Fruit fly (Drosophila melanogaster) whole organism, embryonic: ENCODE data around the gene CG17930.

Source experiments
- Aef1 ChIP-seq: fragments of 200-800 bp; sonication (Bioruptor generic); IDR thresholded peaks from 3 replicates; pipeline ENCODE4 v1.3.6; 2022; ENCODE audit warnings: missing biosample characterization, missing genetic modification characterization
- B-H1 ChIP-seq: fragments of 200-800 bp; sonication (Bioruptor generic); IDR thresholded peaks from 3 replicates; pipeline ENCODE4 v1.3.6; 2022; ENCODE audit warnings: missing biosample characterization, missing genetic modification characterization
- B-H2 ChIP-seq: fragments of 200-800 bp; sonication (Bioruptor generic); optimal IDR thresholded peaks from 2 replicates; lab custom pipeline; 2018; ENCODE audit warnings: missing biosample characterization, mild to moderate bottlenecking, missing genetic modification characterization
- BtbVII ChIP-seq: fragments of 200-800 bp; sonication (Bioruptor generic); optimal IDR thresholded peaks from 3 replicates; lab custom pipeline; 2017; ENCODE audit warnings: missing biosample characterization, mild to moderate bottlenecking, missing genetic modification characterization
- CG11696 ChIP-seq: fragments of 200-800 bp; sonication (Bioruptor generic); IDR thresholded peaks from 2 replicates; pipeline ENCODE4 v1.3.6; 2022; ENCODE audit warnings: missing biosample characterization, missing genetic modification characterization
- CG12769 ChIP-seq: fragments of 200-800 bp; sonication (Bioruptor generic); optimal IDR thresholded peaks from 2 replicates; lab custom pipeline; 2019; ENCODE audit warnings: missing biosample characterization, mild to moderate bottlenecking, missing genetic modification characterization, moderate library complexity
- CG13624 ChIP-seq: fragments of 200-800 bp; sonication (Bioruptor generic); optimal IDR thresholded peaks from 2 replicates; lab custom pipeline; 2016; ENCODE audit warnings: missing biosample characterization, missing genetic modification characterization
- CG15011 ChIP-seq: fragments of 200-800 bp; sonication (Bioruptor generic); optimal IDR thresholded peaks from 3 replicates; lab custom pipeline; 2018; ENCODE audit warnings: missing biosample characterization, mild to moderate bottlenecking, missing genetic modification characterization
- CG17829 ChIP-seq: fragments of 200-800 bp; optimal IDR thresholded peaks from 2 replicates; lab custom pipeline; 2019; ENCODE audit warnings: missing biosample characterization, mild to moderate bottlenecking, missing genetic modification characterization, moderate library complexity
- CG18619 ChIP-seq: fragments of 200-800 bp; sonication (Bioruptor generic); optimal IDR thresholded peaks from 3 replicates; lab custom pipeline; 2017; ENCODE audit warnings: missing biosample characterization, mild to moderate bottlenecking, missing genetic modification characterization
- CG30403 ChIP-seq: fragments of 200-800 bp; sonication (Bioruptor generic); optimal IDR thresholded peaks from 3 replicates; lab custom pipeline; 2016; ENCODE audit warnings: missing biosample characterization, missing genetic modification characterization
- CG3281 ChIP-seq: fragments of 200-800 bp; sonication (Bioruptor generic); optimal IDR thresholded peaks from 3 replicates; lab custom pipeline; 2017; ENCODE audit warnings: missing biosample characterization, mild to moderate bottlenecking, missing genetic modification characterization
- CG34376 ChIP-seq: fragments of 200-800 bp; sonication (Bioruptor generic); optimal IDR thresholded peaks from 2 replicates; lab custom pipeline; 2018; ENCODE audit warnings: missing biosample characterization, mild to moderate bottlenecking, missing genetic modification characterization
- CG34422 ChIP-seq: fragments of 200-800 bp; sonication (Bioruptor generic); IDR thresholded peaks from 3 replicates; pipeline ENCODE4 v1.3.6; 2022; ENCODE audit warnings: missing biosample characterization, missing genetic modification characterization
- CG7786 ChIP-seq: fragments of 200-800 bp; sonication (Bioruptor generic); optimal IDR thresholded peaks from 2 replicates; lab custom pipeline; 2016; ENCODE audit warnings: missing biosample characterization, missing genetic modification characterization
- CG8089 ChIP-seq: fragments of 200-800 bp; sonication (Bioruptor generic); optimal IDR thresholded peaks from 3 replicates; lab custom pipeline; 2016; ENCODE audit warnings: missing biosample characterization, missing genetic modification characterization
- CG8944 ChIP-seq: fragments of 200-800 bp; sonication (Bioruptor generic); optimal IDR thresholded peaks from 3 replicates; lab custom pipeline; 2016; ENCODE audit warnings: missing biosample characterization, missing genetic modification characterization
- CG9817 ChIP-seq: fragments of 200-800 bp; sonication (Bioruptor generic); optimal IDR thresholded peaks from 2 replicates; lab custom pipeline; 2018; ENCODE audit warnings: missing biosample characterization, mild to moderate bottlenecking, missing genetic modification characterization, moderate library complexity
- CG9932 ChIP-seq: fragments of 200-800 bp; sonication (Bioruptor generic); IDR thresholded peaks from 2 replicates; pipeline ENCODE4 v1.3.6; 2022; ENCODE audit warnings: missing biosample characterization, missing genetic modification characterization
- Dbx ChIP-seq: fragments of 200-800 bp; sonication (Bioruptor generic); IDR thresholded peaks from 3 replicates; pipeline ENCODE4 v1.3.6; 2022; ENCODE audit warnings: missing biosample characterization, missing genetic modification characterization
- Dek ChIP-seq: fragments of 200-800 bp; sonication (Bioruptor generic); optimal IDR thresholded peaks from 3 replicates; lab custom pipeline; 2019; ENCODE audit warnings: missing biosample characterization, mild to moderate bottlenecking, missing genetic modification characterization, moderate library complexity
- Dref ChIP-seq: fragments of 200-800 bp; sonication (Bioruptor generic); IDR thresholded peaks from 2 replicates; pipeline ENCODE4 v1.3.6; 2022; ENCODE audit warnings: missing biosample characterization, missing genetic modification characterization
- Hr78 ChIP-seq, 2 experiments: fragments of 200-800 bp in 1 of 2; fragments of >200 bp in 1 of 2; sonication (Bioruptor generic) in 1 of 2; optimal IDR thresholded peaks; 2 replicates each; lab custom pipeline; 2017 to 2019; ENCODE audit warnings: missing biosample characterization in 2 of 2, missing genetic modification characterization in 2 of 2, mild to moderate bottlenecking in 1 of 2, moderate library complexity in 1 of 2
- Jarid2 ChIP-seq: fragments of 200-800 bp; sonication (Bioruptor generic); optimal IDR thresholded peaks from 3 replicates; lab custom pipeline; 2017; ENCODE audit warnings: mild to moderate bottlenecking, missing biosample characterization, missing genetic modification reagents, missing genetic modification characterization
- Lhr ChIP-seq: fragments of 200-800 bp; sonication (Bioruptor generic); optimal IDR thresholded peaks from 3 replicates; lab custom pipeline; 2017; ENCODE audit warnings: mild to moderate bottlenecking, missing biosample characterization, missing genetic modification reagents, missing genetic modification characterization
- Mad ChIP-seq: fragments of 200-800 bp; sonication (Bioruptor generic); optimal IDR thresholded peaks from 2 replicates; lab custom pipeline; 2016; ENCODE audit warnings: missing biosample characterization, missing genetic modification characterization
- NC2α ChIP-seq: fragments of 200-800 bp; sonication (Bioruptor generic); optimal IDR thresholded peaks from 2 replicates; lab custom pipeline; 2016; ENCODE audit warnings: missing biosample characterization, missing genetic modification characterization
- NFAT ChIP-seq: fragments of 200-800 bp; sonication (Bioruptor generic); IDR thresholded peaks from 2 replicates; pipeline ENCODE4 v1.3.6; 2022; ENCODE audit warnings: missing biosample characterization, missing genetic modification characterization
- NfI ChIP-seq: fragments of 200-800 bp; sonication (Bioruptor generic); optimal IDR thresholded peaks from 3 replicates; lab custom pipeline; 2018; ENCODE audit warnings: missing biosample characterization, mild to moderate bottlenecking, missing genetic modification characterization, moderate library complexity
- Oaz ChIP-seq: fragments of 200-800 bp; sonication (Bioruptor generic); IDR thresholded peaks from 2 replicates; pipeline ENCODE4 v1.3.6; 2022; ENCODE audit warnings: missing biosample characterization, missing genetic modification characterization
- Opbp ChIP-seq: fragments of 200-800 bp; sonication (Bioruptor generic); IDR thresholded peaks from 3 replicates; pipeline ENCODE4 v1.3.6; 2022; ENCODE audit warnings: missing biosample characterization, missing genetic modification characterization; ENCODE audit not compliant: partially characterized antibody
- Scr ChIP-seq: fragments of 200-800 bp; sonication (Bioruptor generic); IDR thresholded peaks from 2 replicates; pipeline ENCODE4 v1.3.6; 2022; ENCODE audit warnings: missing biosample characterization, missing genetic modification characterization; ENCODE audit not compliant: partially characterized antibody
- TFAM ChIP-seq: fragments of 200-800 bp; sonication (Bioruptor generic); optimal IDR thresholded peaks from 2 replicates; lab custom pipeline; 2017; ENCODE audit warnings: missing biosample characterization, missing genetic modification characterization, inconsistent platforms
- ac ChIP-seq: fragments of 200-800 bp; sonication (Bioruptor generic); optimal IDR thresholded peaks from 3 replicates; lab custom pipeline; 2017; ENCODE audit warnings: missing biosample characterization, mild to moderate bottlenecking, missing genetic modification characterization
- caup ChIP-seq: fragments of 200-800 bp; sonication (Bioruptor generic); optimal IDR thresholded peaks from 3 replicates; lab custom pipeline; 2017; ENCODE audit warnings: missing biosample characterization, mild to moderate bottlenecking, missing genetic modification characterization, moderate library complexity; ENCODE audit not compliant: severe bottlenecking
- chm ChIP-seq: fragments of 200-800 bp; sonication (Bioruptor generic); IDR thresholded peaks from 2 replicates; pipeline ENCODE4 v1.3.6; 2022; ENCODE audit warnings: missing biosample characterization, missing genetic modification characterization
- dan ChIP-seq: fragments of 200-800 bp; sonication (Bioruptor generic); IDR thresholded peaks from 2 replicates; pipeline ENCODE4 v1.3.6; 2022; ENCODE audit warnings: missing biosample characterization, missing genetic modification characterization
- jigr1 ChIP-seq: fragments of 200-800 bp; sonication (Bioruptor generic); IDR thresholded peaks from 3 replicates; pipeline ENCODE4 v1.3.6; 2022; ENCODE audit warnings: missing biosample characterization, missing genetic modification characterization
- jing ChIP-seq: fragments of 200-800 bp; sonication (Bioruptor generic); optimal IDR thresholded peaks from 2 replicates; lab custom pipeline; 2018; ENCODE audit warnings: missing biosample characterization, mild to moderate bottlenecking, missing genetic modification characterization
- jumu ChIP-seq: fragments of 200-800 bp; sonication (Bioruptor generic); optimal IDR thresholded peaks from 3 replicates; lab custom pipeline; 2016; ENCODE audit warnings: missing biosample characterization, missing genetic modification characterization
- kah ChIP-seq: fragments of 200-800 bp; sonication (Bioruptor generic); optimal IDR thresholded peaks from 2 replicates; lab custom pipeline; 2018; ENCODE audit warnings: missing biosample characterization, mild to moderate bottlenecking, missing genetic modification characterization
- klu ChIP-seq: fragments of 200-800 bp; sonication (Bioruptor generic); IDR thresholded peaks from 2 replicates; pipeline ENCODE4 v1.3.6; 2022; ENCODE audit warnings: missing biosample characterization, missing genetic modification characterization
- lab ChIP-seq: fragments of 200-800 bp; sonication (Bioruptor generic); optimal IDR thresholded peaks from 3 replicates; lab custom pipeline; 2017; ENCODE audit warnings: missing biosample characterization, missing genetic modification characterization, mild to moderate bottlenecking, moderate library complexity, missing genetic modification reagents
- pb ChIP-seq: fragments of 200-800 bp; sonication (Bioruptor generic); optimal IDR thresholded peaks from 3 replicates; lab custom pipeline; 2016; ENCODE audit warnings: missing biosample characterization, missing genetic modification characterization
- pho ChIP-seq: fragments of 200-800 bp; sonication (Bioruptor generic); optimal IDR thresholded peaks from 2 replicates; lab custom pipeline; 2016; ENCODE audit warnings: missing biosample characterization, missing genetic modification characterization
- shn ChIP-seq: fragments of 200-800 bp; sonication (Bioruptor generic); optimal IDR thresholded peaks from 3 replicates; lab custom pipeline; 2016; ENCODE audit warnings: missing biosample characterization, missing genetic modification characterization
- slbo ChIP-seq: fragments of 200-800 bp; sonication (Bioruptor generic); IDR thresholded peaks from 2 replicates; pipeline ENCODE4 v1.3.6; 2022; ENCODE audit warnings: missing biosample characterization, missing genetic modification characterization
- ttk ChIP-seq: fragments of 200-800 bp; sonication (Bioruptor generic); IDR thresholded peaks from 2 replicates; pipeline ENCODE4 v2.1.2; 2022; ENCODE audit warnings: missing biosample characterization, missing genetic modification characterization
- tup ChIP-seq: fragments of 200-800 bp; sonication (Bioruptor generic); optimal IDR thresholded peaks from 2 replicates; lab custom pipeline; 2016; ENCODE audit warnings: missing biosample characterization, mild to moderate bottlenecking, missing genetic modification characterization, moderate library complexity
- unpg ChIP-seq: fragments of 200-800 bp; sonication (Bioruptor generic); optimal IDR thresholded peaks from 3 replicates; lab custom pipeline; 2018; ENCODE audit warnings: missing biosample characterization, mild to moderate bottlenecking, missing genetic modification characterization, moderate library complexity

CG17930 gene

dm6 chr3R:16355393-16355943, 27.8 kb downstream of the CG17930 start (continued):
- TF ChIP-seq CG11696 (GFP tag; lab: Robert Waterston, UW), result 0 out of 2 replicates have a peak, but pooled peaks have one; percentile 45
- TF ChIP-seq CG8944 (GFP tag; lab: Kevin White, UChicago), result peak; percentile 26
- peak; percentile 77; the same call in 2 of the 3 replicates for TF ChIP-seq Dbx
- no peak for TF ChIP-seq CG34422
- peak; percentile 65 for TF ChIP-seq CG3281
- TF ChIP-seq kah, result peak; percentile 35
- no peak for TF ChIP-seq B-H1 (GFP tag; lab: Robert Waterston, UW)
- peak; percentile 74 for TF ChIP-seq CG13624 (GFP tag; lab: Kevin White, UChicago)
- no peak for TF ChIP-seq pb (GFP tag; lab: Kevin White, UChicago)
- peak; percentile 39 for TF ChIP-seq CG18619 (GFP tag; lab: Kevin White, UChicago)
- TF ChIP-seq CG8089 (GFP tag; lab: Kevin White, UChicago), result no peak
- peak; percentile 61 for TF ChIP-seq pho
- TF ChIP-seq CG17829 (tag; lab: Kevin White, UChicago), result no peak
- TF ChIP-seq jigr1 (GFP tag; lab: Robert Waterston, UW), result no peak
- TF ChIP-seq shn (GFP tag; lab: Kevin White, UChicago), result peak; percentile 27
- peak; percentile 33 for TF ChIP-seq jumu (GFP tag; lab: Kevin White, UChicago)
- TF ChIP-seq B-H2 (GFP tag; lab: Kevin White, UChicago), result peak; percentile 40
- TF ChIP-seq Oaz (GFP tag; lab: Robert Waterston, UW), result no peak
- TF ChIP-seq ac (GFP tag; lab: Kevin White, UChicago), result no peak
- peak; percentile 73 for TF ChIP-seq lab (GFP tag; lab: Kevin White, UChicago)
- peak; percentile 61 for TF ChIP-seq CG9817 (tag; lab: Kevin White, UChicago)
- peak in 1 of 2 experiments; percentile 5 for TF ChIP-seq Hr78 (GFP tag; optimal IDR thresholded peaks at IDR 0.05; lab: Kevin White, UChicago)
- no peak for TF ChIP-seq Mad (GFP tag; lab: Kevin White, UChicago)
- peak; percentile 89; the same call in 1 of the 2 replicates for TF ChIP-seq NFAT (GFP tag; lab: Robert Waterston, UW)
- TF ChIP-seq caup (GFP tag; lab: Kevin White, UChicago), result peak; percentile 66
- TF ChIP-seq Dek (tag; lab: Kevin White, UChicago), result peak; percentile 44
- peak; percentile 90 for TF ChIP-seq CG34376 (GFP tag; lab: Kevin White, UChicago)
- TF ChIP-seq NfI (GFP tag; lab: Kevin White, UChicago), result peak; percentile 71
- TF ChIP-seq Aef1 (GFP tag; lab: Robert Waterston, UW), result peak; percentile 42; the same call in 1 of the 3 replicates
- no peak for TF ChIP-seq CG15011
- peak; percentile 40; the same call in 1 of the 2 replicates for TF ChIP-seq chm (GFP tag; lab: Robert Waterston, UW)
- peak; percentile 10 for TF ChIP-seq CG30403 (GFP tag; lab: Kevin White, UChicago)
- peak; percentile 37; the same call in 1 of the 2 replicates for TF ChIP-seq Dref (GFP tag; lab: Robert Waterston, UW)
- no peak for TF ChIP-seq TFAM
- 0 out of 2 replicates have a peak, but pooled peaks have one; percentile 41 for TF ChIP-seq klu (GFP tag; lab: Robert Waterston, UW)
- TF ChIP-seq Opbp, result no peak
- TF ChIP-seq ttk (GFP tag; lab: Robert Waterston, UW), result no peak
- TF ChIP-seq BtbVII (GFP tag; lab: Kevin White, UChicago), result peak; percentile 10
- no peak for TF ChIP-seq NC2α
- TF ChIP-seq unpg (GFP tag; lab: Kevin White, UChicago), result peak; percentile 6
- TF ChIP-seq tup (GFP tag; lab: Kevin White, UChicago), result no peak
- TF ChIP-seq Lhr (GFP tag; lab: Kevin White, UChicago), result no peak
- TF ChIP-seq dan (GFP tag; lab: Robert Waterston, UW), result no peak
- peak; percentile 64 for TF ChIP-seq CG7786 (GFP tag; lab: Kevin White, UChicago)
- TF ChIP-seq slbo (GFP tag; lab: Robert Waterston, UW), result peak; percentile 83
- peak; percentile 90 for TF ChIP-seq CG12769 (tag; lab: Kevin White, UChicago)
- TF ChIP-seq Scr (GFP tag; lab: Robert Waterston, UW), result no peak
- TF ChIP-seq CG9932 (GFP tag; lab: Robert Waterston, UW), result peak; percentile 91
- no peak for TF ChIP-seq jing (GFP tag; lab: Kevin White, UChicago)
- TF ChIP-seq Jarid2 (GFP tag; lab: Kevin White, UChicago), result no peak
